Worm (Caenorhabditis elegans) whole organism, young adult: Measurements from ENCODE around the gene srx-39.

Experiments used
- B0019.2 ChIP-seq: fragments of 200-800 bp; sonication (Bioruptor generic); conservative IDR thresholded peaks from 2 replicates; pipeline ENCODE4 v1.3.6; 2022; ENCODE audit warnings: missing genetic modification reagents, missing genetic modification characterization, missing compliant biosample characterization
- F22D6.2 ChIP-seq: sonication (generic microtip); optimal IDR thresholded peaks from 2 replicates; lab custom pipeline; 2016; ENCODE audit warnings: mild to moderate bottlenecking, missing genetic modification characterization, missing compliant biosample characterization
- F57A8.1 ChIP-seq: fragments of 200-800 bp; sonication (Bioruptor generic); optimal IDR thresholded peaks from 2 replicates; lab custom pipeline; 2018; ENCODE audit warnings: mild to moderate bottlenecking, missing genetic modification characterization, moderate library complexity, missing compliant biosample characterization
- Y53F4B.3 ChIP-seq: fragments of 200-800 bp; sonication (Bioruptor generic); IDR thresholded peaks from 2 replicates; pipeline ENCODE4 v1.3.6; 2022; ENCODE audit warnings: missing genetic modification reagents, missing genetic modification characterization, missing compliant biosample characterization
- akir-1 ChIP-seq: fragments of 200-800 bp; sonication (Bioruptor generic); optimal IDR thresholded peaks from 2 replicates; lab custom pipeline; 2018; ENCODE audit warnings: mild to moderate bottlenecking, missing genetic modification characterization, moderate library complexity, missing compliant biosample characterization
- aptf-3 ChIP-seq: fragments of 200-800 bp; sonication (Bioruptor generic); IDR thresholded peaks from 2 replicates; pipeline ENCODE4 v1.3.6; 2022; ENCODE audit warnings: missing genetic modification characterization, missing compliant biosample characterization
- attf-5 ChIP-seq: fragments of 200-800 bp; sonication (Bioruptor generic); optimal IDR thresholded peaks from 2 replicates; lab custom pipeline; 2018; ENCODE audit warnings: mild to moderate bottlenecking, missing genetic modification characterization, missing compliant biosample characterization
- bed-1 ChIP-seq: fragments of 200-800 bp; sonication (Bioruptor generic); IDR thresholded peaks from 2 replicates; pipeline ENCODE4 v1.3.6; 2022; ENCODE audit warnings: missing genetic modification reagents, missing genetic modification characterization, missing compliant biosample characterization
- bed-2 ChIP-seq: fragments of 200-800 bp; sonication (Bioruptor generic); IDR thresholded peaks from 2 replicates; pipeline ENCODE4 v1.3.6; 2022; ENCODE audit warnings: missing genetic modification reagents, missing genetic modification characterization, missing compliant biosample characterization
- cebp-1 ChIP-seq, 2 experiments: fragments of 200-800 bp in 1 of 2; sonication (Bioruptor generic) in 1 of 2; sonication (generic microtip) in 1 of 2; IDR thresholded peaks in 1 of 2; optimal IDR thresholded peaks in 1 of 2; 2 replicates each; pipeline versions ENCODE4 v1.3.6 to Lab custom; 2017 to 2022; ENCODE audit warnings: missing compliant biosample characterization in 2 of 2, missing genetic modification characterization in 2 of 2, mild to moderate bottlenecking in 1 of 2, missing genetic modification reagents in 1 of 2, moderate library complexity in 1 of 2
- ceh-58 ChIP-seq: fragments of 200-800 bp; sonication (Bioruptor generic); IDR thresholded peaks from 2 replicates; pipeline ENCODE4 v1.3.6; 2022; ENCODE audit warnings: missing genetic modification characterization, missing compliant biosample characterization
- ceh-79 ChIP-seq: sonication (generic microtip); optimal IDR thresholded peaks from 2 replicates; lab custom pipeline; 2017; ENCODE audit warnings: mild to moderate bottlenecking, missing genetic modification characterization, missing compliant biosample characterization
- chd-7 ChIP-seq: sonication (generic microtip); optimal IDR thresholded peaks from 2 replicates; lab custom pipeline; 2016; ENCODE audit warnings: mild to moderate bottlenecking, missing genetic modification characterization, moderate library complexity, missing compliant biosample characterization
- dox-1 ChIP-seq: fragments of 200-800 bp; sonication (Bioruptor generic); IDR thresholded peaks from 2 replicates; pipeline ENCODE4 v1.3.6; 2022; ENCODE audit warnings: missing genetic modification reagents, missing genetic modification characterization, missing compliant biosample characterization
- ekl-4 ChIP-seq: fragments of 200-800 bp; sonication (Bioruptor generic); IDR thresholded peaks from 2 replicates; pipeline ENCODE4 v1.3.6; 2022; ENCODE audit warnings: missing genetic modification reagents, missing genetic modification characterization, missing compliant biosample characterization
- ets-4 ChIP-seq: fragments of 200-800 bp; sonication (Bioruptor generic); optimal IDR thresholded peaks from 2 replicates; lab custom pipeline; 2018; ENCODE audit warnings: mild to moderate bottlenecking, missing genetic modification characterization, missing compliant biosample characterization
- him-1 ChIP-seq: sonication (generic microtip); optimal IDR thresholded peaks from 2 replicates; lab custom pipeline; 2016; ENCODE audit warnings: missing genotype, missing genetic modification reagents, missing genetic modification characterization, missing compliant biosample characterization
- hmg-1.2 ChIP-seq: fragments of 200-800 bp; sonication (Bioruptor generic); IDR thresholded peaks from 2 replicates; pipeline ENCODE4 v1.3.6; 2022; ENCODE audit warnings: missing genetic modification reagents, missing genetic modification characterization, missing compliant biosample characterization
- let-607 ChIP-seq, 2 experiments: fragments of 200-800 bp in 1 of 2; sonication (Bioruptor generic) in 1 of 2; sonication (generic microtip) in 1 of 2; optimal IDR thresholded peaks; 2 replicates each; lab custom pipeline; 2016 to 2018; ENCODE audit warnings: mild to moderate bottlenecking in 2 of 2, missing compliant biosample characterization in 2 of 2, missing genetic modification characterization in 2 of 2, moderate library complexity in 2 of 2, missing genotype in 1 of 2
- lin-35 ChIP-seq, 3 experiments: fragments of 150-350 bp in 2 of 3; sonication (generic microtip) in 1 of 3; optimal IDR thresholded peaks; 2 replicates each; lab custom pipeline; 2014 to 2018; ENCODE audit warnings: missing biosample characterization in 3 of 3, missing genetic modification characterization in 3 of 3, missing genetic modification reagents in 3 of 3
- lin-40 ChIP-seq: sonication (generic microtip); optimal IDR thresholded peaks from 2 replicates; lab custom pipeline; 2016; ENCODE audit warnings: missing genetic modification characterization, mild to moderate bottlenecking, missing compliant biosample characterization, missing genotype, missing genetic modification reagents
- lsl-1 ChIP-seq: fragments of 200-800 bp; sonication (Bioruptor generic); optimal IDR thresholded peaks from 2 replicates; lab custom pipeline; 2018; ENCODE audit warnings: mild to moderate bottlenecking, missing genetic modification characterization, moderate library complexity, missing compliant biosample characterization
- mcd-1 ChIP-seq: fragments of 200-800 bp; sonication (Bioruptor generic); IDR thresholded peaks from 2 replicates; pipeline ENCODE4 v1.3.6; 2022; ENCODE audit warnings: missing genetic modification reagents, missing genetic modification characterization, missing compliant biosample characterization
- nhr-27 ChIP-seq: fragments of 200-800 bp; sonication (Bioruptor generic); optimal IDR thresholded peaks from 2 replicates; lab custom pipeline; 2018; ENCODE audit warnings: mild to moderate bottlenecking, missing genetic modification characterization, moderate library complexity, missing compliant biosample characterization
- nhr-80 ChIP-seq: sonication (generic microtip); optimal IDR thresholded peaks from 2 replicates; lab custom pipeline; 2016; ENCODE audit warnings: missing genetic modification characterization, missing compliant biosample characterization
- snpc-1.3 ChIP-seq: sonication (generic microtip); optimal IDR thresholded peaks from 2 replicates; lab custom pipeline; 2017; ENCODE audit warnings: missing genetic modification characterization, mild to moderate bottlenecking, missing compliant biosample characterization, antibody characterized with exemption, moderate library complexity, missing genotype, missing genetic modification reagents; ENCODE audit not compliant: insufficient read depth
- tbx-9 ChIP-seq: sonication (generic microtip); optimal IDR thresholded peaks from 2 replicates; lab custom pipeline; 2016; ENCODE audit warnings: borderline replicate concordance, missing genetic modification characterization, inconsistent platforms, missing compliant biosample characterization
- unc-130 ChIP-seq: sonication (generic microtip); optimal IDR thresholded peaks from 2 replicates; lab custom pipeline; 2016; ENCODE audit warnings: missing genetic modification reagents, missing genetic modification characterization, missing compliant biosample characterization
- ztf-26 ChIP-seq: sonication (generic microtip); optimal IDR thresholded peaks from 2 replicates; lab custom pipeline; 2017; ENCODE audit warnings: missing genetic modification characterization, missing compliant biosample characterization
- ztf-28 ChIP-seq: fragments of 200-800 bp; sonication (Bioruptor generic); IDR thresholded peaks from 2 replicates; pipeline ENCODE4 v1.3.6; 2022; ENCODE audit warnings: missing genetic modification reagents, missing genetic modification characterization, missing compliant biosample characterization
- ztf-6 ChIP-seq: fragments of 200-800 bp; sonication (Bioruptor generic); IDR thresholded peaks from 2 replicates; pipeline ENCODE4 v1.3.6; 2022; ENCODE audit warnings: missing genetic modification reagents, missing genetic modification characterization, missing compliant biosample characterization

srx-39 gene

ce11 chrV:5137919-5138318 is 19.6 kb downstream of the srx-39 start, which contains the start of gene F14F9.3 (continued):
- TF ChIP-seq F57A8.1 (GFP tag; lab: Kevin White, UChicago) (no peak), Y53F4B.3 (GFP tag; lab: Robert Waterston, UW) (no peak)

- no peak for TF ChIP-seq nhr-80 (tag; lab: Kevin White, UChicago)
- TF ChIP-seq hmg-1.2, result no peak
- TF ChIP-seq F22D6.2 (tag; lab: Kevin White, UChicago), result no peak
- no peak for TF ChIP-seq Y53F4B.3 (GFP tag; lab: Robert Waterston, UW)
- TF ChIP-seq let-607 (tag; optimal IDR thresholded peaks at IDR 0.05; lab: Kevin White, UChicago), result no peak
- no peak for TF ChIP-seq him-1 (tag; lab: Kevin White, UChicago)
- no peak for TF ChIP-seq lsl-1 (GFP tag; lab: Kevin White, UChicago)
- TF ChIP-seq dox-1 (GFP tag; lab: Robert Waterston, UW), result no peak
- TF ChIP-seq ztf-6, result no peak
- TF ChIP-seq ekl-4, result no peak
- no peak for TF ChIP-seq chd-7 (tag; lab: Kevin White, UChicago)
- no peak for TF ChIP-seq ztf-28
- no peak for TF ChIP-seq bed-1
- no peak for TF ChIP-seq akir-1 (GFP tag; lab: Kevin White, UChicago)
- no peak for TF ChIP-seq ceh-58 (GFP tag; lab: Robert Waterston, UW)
- TF ChIP-seq, all 124 proteins: peak for 0
These were observed 25.1 kb downstream of the srx-39 start, which contains the start of gene F14F9.4 for ce11 chrV:5132441-5132840. Gene F14F9.4 (plus strand): TSS chrV:5132741.

ce11 chrV:5131380-5131779 is 26.2 kb downstream of the srx-39 start:
- TF ChIP-seq cebp-1 (GFP tag; IDR thresholded peaks at IDR 0.05; lab: Robert Waterston, UW) (peak; percentile 97), cebp-1 (tag; optimal IDR thresholded peaks at IDR 0.05; lab: Kevin White, UChicago) (peak; percentile 99), nhr-27 (tag; lab: Kevin White, UChicago) (no peak), attf-5 (GFP tag; lab: Kevin White, UChicago) (peak; percentile 44)
- TF ChIP-seq, all 124 proteins: peak for 2

ce11 chrV:5130018-5130417 is 27.5 kb downstream of the srx-39 start, which contains the start of gene F14F9.8:
Gene F14F9.8 (plus strand): TSS chrV:5130318.
- TF ChIP-seq bed-2 (GFP tag; lab: Robert Waterston, UW) (no peak), unc-130 (GFP tag; lab: Kevin White, UChicago) (no peak), snpc-1.3 (no peak), lin-35 (GFP tag; optimal IDR thresholded peaks at IDR 0.05; lab: Kevin White, UChicago) (no peak), aptf-3 (GFP tag; lab: Robert Waterston, UW) (no peak), ets-4 (GFP tag; lab: Kevin White, UChicago) (no peak)
- TF ChIP-seq, all 124 proteins: peak for 0

- TF ChIP-seq B0019.2 (GFP tag; lab: Robert Waterston, UW) (no peak), ceh-79 (tag; lab: Kevin White, UChicago) (no peak), mcd-1 (GFP tag; lab: Robert Waterston, UW) (no peak), lin-40 (tag; lab: Kevin White, UChicago) (no peak), ztf-26 (no peak), tbx-9 (no peak)
These were observed 30.8 kb downstream of the srx-39 start, which contains the start of gene F14F9.5 for ce11 chrV:5126793-5127192. Gene F14F9.5 (plus strand): TSS chrV:5127093.
